Fruit fly (Drosophila melanogaster) whole organism, embryonic: ENCODE measurements around the gene CG46523.

Experiments used
- CG14860 ChIP-seq: fragments of 200-800 bp; sonication (Bioruptor generic); IDR thresholded peaks from 3 replicates; pipeline ENCODE4 v1.3.6; 2022; ENCODE audit warnings: missing biosample characterization, missing genetic modification characterization; ENCODE audit not compliant: partially characterized antibody
- E2f2 ChIP-seq: fragments of 200-800 bp; sonication (Bioruptor generic); IDR thresholded peaks from 2 replicates; pipeline ENCODE4 v1.3.6; 2022; ENCODE audit warnings: missing biosample characterization, missing genetic modification characterization
- H15 ChIP-seq: fragments of 200-800 bp; sonication (Bioruptor generic); IDR thresholded peaks from 3 replicates; pipeline ENCODE4 v1.3.6; 2022; ENCODE audit warnings: missing biosample characterization, missing genetic modification characterization
- br ChIP-seq: fragments of >200 bp; optimal IDR thresholded peaks from 2 replicates; lab custom pipeline; 2017
- hbn ChIP-seq: fragments of 200-800 bp; sonication (Bioruptor generic); IDR thresholded peaks from 2 replicates; pipeline ENCODE4 v1.3.6; 2022; ENCODE audit warnings: missing biosample characterization, missing genetic modification characterization; ENCODE audit not compliant: partially characterized antibody
- ind ChIP-seq: fragments of 200-800 bp; sonication (Bioruptor generic); optimal IDR thresholded peaks from 3 replicates; lab custom pipeline; 2016; ENCODE audit warnings: missing biosample characterization, missing genetic modification characterization

dm6 chr3L:1976760-1977159, 37.9 kb upstream of the CG46523 start:
- TF ChIP-seq br (lab: Kevin White, UChicago) (no peak), CG14860 (GFP tag; lab: Robert Waterston, UW) (no peak), ind (GFP tag; lab: Kevin White, UChicago) (no peak), E2f2 (GFP tag; lab: Robert Waterston, UW) (no peak), hbn (GFP tag; lab: Robert Waterston, UW) (no peak), H15 (GFP tag; lab: Robert Waterston, UW) (no peak)
